Worm (Caenorhabditis elegans) whole organism, L4/young adult: ENCODE results near the gene T19B10.12.

Source experiments
- W03F9.2 ChIP-seq: fragments of 150-350 bp; optimal IDR thresholded peaks from 2 replicates; lab custom pipeline; 2014; ENCODE audit warnings: missing biosample characterization, missing genetic modification characterization
- dao-5 ChIP-seq: sonication (generic microtip); optimal IDR thresholded peaks from 2 replicates; lab custom pipeline; 2016; ENCODE audit warnings: missing genotype, missing genetic modification characterization, moderate library complexity, missing compliant biosample characterization
- him-1 ChIP-seq: sonication (generic microtip); optimal IDR thresholded peaks from 2 replicates; lab custom pipeline; 2016; ENCODE audit warnings: missing genotype, missing genetic modification reagents, missing genetic modification characterization, missing compliant biosample characterization

T19B10.12 gene

DNA sequence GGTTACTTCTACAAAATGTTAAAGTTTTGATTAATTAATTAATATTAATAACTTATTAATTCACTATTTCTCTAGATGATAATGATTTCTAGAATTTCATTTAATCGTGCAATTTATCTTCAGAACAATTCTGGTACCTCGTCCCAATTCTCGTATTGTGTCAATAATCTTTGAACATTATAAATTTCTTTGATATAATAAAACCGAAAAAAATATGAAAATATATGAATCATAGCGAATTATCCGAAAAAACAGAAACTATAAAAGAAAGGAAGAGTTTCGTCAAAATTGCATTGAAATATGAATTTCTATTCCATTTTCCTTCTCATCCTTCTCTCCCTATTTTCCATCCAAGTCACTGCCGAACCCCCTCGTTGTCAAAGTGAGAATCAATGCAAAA, at the start of gene T19B10.12:
Gene T19B10.12, plus strand, starts transcription at position 301 of the 400 bp plus-strand sequence.
- no peak for TF ChIP-seq W03F9.2 (tag; lab: Kevin White, UChicago)
- no peak for TF ChIP-seq dao-5 (tag; lab: Kevin White, UChicago)
- TF ChIP-seq him-1 (tag; lab: Kevin White, UChicago): no peak

DNA sequence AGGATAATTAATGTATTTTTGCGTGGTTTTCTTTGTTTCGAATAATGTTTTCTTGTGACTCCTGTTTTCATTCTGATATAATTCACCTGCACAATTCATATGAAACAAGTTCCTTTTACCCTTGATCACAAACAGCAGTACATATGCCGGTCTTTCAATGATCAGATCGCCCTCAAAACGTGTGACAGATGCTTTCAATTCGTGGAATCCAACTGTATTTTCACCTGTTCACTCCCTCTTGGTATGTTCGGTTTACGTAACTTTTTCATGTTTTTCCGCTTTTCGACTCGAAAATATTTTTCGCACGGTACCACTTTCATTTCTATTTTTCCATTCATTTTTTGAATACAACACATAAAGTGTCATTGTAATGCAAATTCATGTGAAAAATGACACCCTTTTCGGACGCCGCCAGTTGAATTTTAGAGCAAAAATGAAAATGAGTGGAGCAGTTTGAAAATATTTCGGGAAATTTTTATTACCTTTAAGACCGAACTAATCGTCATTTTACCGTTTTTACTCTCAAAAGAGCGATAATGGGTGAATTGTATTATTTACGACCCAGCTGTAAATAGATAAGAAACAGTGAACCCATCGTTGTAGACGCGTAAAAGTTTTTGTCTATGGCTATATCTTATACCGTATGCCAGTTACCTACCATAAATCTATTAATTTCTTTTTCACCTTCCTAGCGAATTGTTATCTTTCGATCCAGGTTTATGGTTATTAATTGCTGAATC, 48.8 kb upstream of the T19B10.12 start, which contains the start of gene K10D6.4:
Gene K10D6.4, plus strand, starts transcription at position 100 of the 740 bp plus-strand sequence.
- TF ChIP-seq W03F9.2 (tag; lab: Kevin White, UChicago) (no peak), him-1 (tag; lab: Kevin White, UChicago) (no peak), dao-5 (tag; lab: Kevin White, UChicago) (no peak)

- TF ChIP-seq him-1 (tag; lab: Kevin White, UChicago): no peak
- TF ChIP-seq dao-5 (tag; lab: Kevin White, UChicago): no peak
- no peak for TF ChIP-seq W03F9.2 (tag; lab: Kevin White, UChicago)
Measured at ce11 chrV:11204452-11204851, 46.4 kb upstream of the T19B10.12 start.

DNA sequence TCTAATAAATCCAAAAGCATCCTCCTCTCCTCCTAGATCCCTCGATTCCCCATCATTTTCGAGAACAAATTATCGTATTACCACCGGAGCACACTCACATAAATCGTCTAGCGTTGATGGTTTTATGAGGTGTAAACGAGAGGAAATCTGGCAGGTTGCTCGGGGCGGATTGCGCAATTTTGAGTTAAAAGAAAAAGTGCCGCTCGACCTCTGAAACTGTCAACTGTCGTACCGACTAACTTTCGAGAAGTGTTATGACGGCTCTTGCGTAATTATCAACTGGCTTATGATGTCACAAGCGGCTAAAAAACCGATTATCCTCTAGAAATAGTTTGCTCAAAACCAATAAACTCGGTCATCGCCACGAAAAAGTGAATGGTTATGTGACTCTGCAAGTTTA, 44.4 kb upstream of the T19B10.12 start:
- TF ChIP-seq him-1 (tag; lab: Kevin White, UChicago) (no peak), dao-5 (tag; lab: Kevin White, UChicago) (no peak), W03F9.2 (tag; lab: Kevin White, UChicago) (no peak)

DNA sequence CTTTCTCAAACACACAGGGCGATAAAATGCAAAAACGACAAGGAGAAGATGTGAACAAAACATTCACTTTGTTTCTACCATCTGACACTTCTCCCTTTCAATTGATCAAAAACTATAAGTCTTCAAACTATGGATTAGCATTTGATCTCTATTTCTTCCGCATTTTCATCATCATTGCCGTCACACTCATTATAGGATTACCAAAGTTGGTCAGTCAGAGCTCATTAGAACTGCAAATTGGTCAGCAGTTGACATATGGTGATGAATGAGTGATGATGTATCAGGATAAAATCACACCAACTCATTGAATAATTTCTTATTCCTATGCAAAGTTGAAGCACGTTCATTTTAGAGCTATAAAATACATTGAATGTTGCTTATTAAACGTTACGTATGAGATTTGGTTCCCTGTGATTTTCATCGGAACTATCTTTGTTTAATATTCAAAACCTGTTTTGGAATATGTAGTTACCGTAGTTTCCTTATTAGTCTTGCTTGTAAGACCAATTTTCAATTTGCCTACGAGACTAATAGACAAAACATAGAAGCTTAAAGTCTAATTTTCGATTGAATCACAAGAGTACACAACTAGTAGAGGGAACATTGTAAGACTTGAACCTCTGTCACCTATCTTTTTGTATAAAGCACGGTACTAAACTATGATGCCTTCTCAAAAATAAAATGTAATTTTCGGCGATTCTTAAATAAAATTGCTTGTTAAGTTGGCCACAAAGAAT, 41.2 kb upstream of the T19B10.12 start:
- no peak for TF ChIP-seq W03F9.2 (tag; lab: Kevin White, UChicago)

DNA sequence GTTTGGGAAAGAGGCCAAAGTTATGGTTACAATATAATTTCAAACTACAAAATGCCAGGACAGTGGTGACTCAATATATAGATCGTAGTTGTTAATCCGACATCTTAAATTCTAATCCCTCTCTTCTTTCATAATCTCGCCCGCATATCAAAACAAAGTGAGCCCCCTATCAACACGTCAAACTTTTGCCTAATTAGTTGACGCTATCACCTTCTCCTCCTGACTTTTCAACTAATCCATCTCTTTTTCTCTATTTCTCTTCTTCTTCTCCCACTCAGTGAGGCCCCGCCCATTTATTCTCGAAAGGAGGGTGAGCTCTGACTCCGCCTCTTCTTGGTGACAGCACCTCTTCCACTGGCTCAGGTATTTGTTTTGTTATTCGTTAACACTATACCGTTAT, 39.5 kb upstream of the T19B10.12 start:
- TF ChIP-seq dao-5 (tag; lab: Kevin White, UChicago): no peak
- no peak for TF ChIP-seq W03F9.2 (tag; lab: Kevin White, UChicago)

ce11 chrV:11214569-11214968, 36.3 kb upstream of the T19B10.12 start:
- TF ChIP-seq W03F9.2 (tag; lab: Kevin White, UChicago) (no peak), him-1 (tag; lab: Kevin White, UChicago) (no peak), dao-5 (tag; lab: Kevin White, UChicago) (no peak)

DNA sequence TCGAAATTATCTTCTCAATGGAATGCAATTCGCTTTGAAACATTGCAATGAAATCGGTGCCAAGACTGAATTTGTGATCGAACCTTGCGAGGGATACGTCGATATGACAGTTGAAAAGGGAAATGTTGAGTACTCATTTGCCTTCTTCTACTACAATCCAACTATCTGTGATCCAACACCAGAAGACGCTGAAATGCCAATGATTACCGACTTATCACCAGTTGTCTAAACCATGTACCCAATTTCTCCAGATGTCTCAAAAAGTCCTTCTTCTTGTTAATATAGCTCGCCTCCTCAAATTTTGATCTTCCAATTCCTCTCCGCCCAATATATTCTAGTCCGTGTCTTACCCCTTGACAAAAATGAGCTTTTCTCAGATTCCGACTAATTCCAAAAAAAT, 34.7 kb upstream of the T19B10.12 start:
- TF ChIP-seq dao-5 (tag; lab: Kevin White, UChicago) (no peak), him-1 (tag; lab: Kevin White, UChicago) (no peak), W03F9.2 (tag; lab: Kevin White, UChicago) (no peak)

DNA sequence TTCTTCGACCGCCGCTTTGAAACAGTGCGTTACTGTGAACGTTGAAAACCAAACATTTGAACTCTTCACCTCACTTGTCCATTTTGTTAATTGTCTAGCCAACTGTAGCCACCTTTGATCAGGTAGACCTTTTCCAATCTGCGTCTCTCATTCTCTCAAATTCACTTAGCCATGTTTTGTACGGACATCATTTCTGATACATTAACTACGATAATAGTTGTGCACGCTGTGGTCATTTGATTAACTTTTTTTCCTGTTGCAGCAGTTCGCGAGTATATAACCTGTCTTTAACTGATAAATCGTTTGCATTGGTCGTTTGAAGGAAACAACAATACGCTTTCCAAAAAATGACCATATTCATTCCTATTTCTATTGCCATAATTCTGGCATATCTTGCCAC, 33.4 kb upstream of the T19B10.12 start, which contains the start of gene cyp-29A2:
Gene cyp-29A2, plus strand, starts transcription at position 190 of the 400 bp plus-strand sequence.
- TF ChIP-seq W03F9.2 (tag; lab: Kevin White, UChicago) (no peak), dao-5 (tag; lab: Kevin White, UChicago) (no peak), him-1 (tag; lab: Kevin White, UChicago) (no peak)

- TF ChIP-seq him-1 (tag; lab: Kevin White, UChicago) (no peak), dao-5 (tag; lab: Kevin White, UChicago) (no peak), W03F9.2 (tag; lab: Kevin White, UChicago) (no peak)
Measured at ce11 chrV:11220415-11220814, 30.4 kb upstream of the T19B10.12 start.

ce11 chrV:11220936-11221335, 29.9 kb upstream of the T19B10.12 start, which contains the start of gene T19B10.2:
T19B10.2 (plus strand) TSS chrV:11221302.
- TF ChIP-seq him-1 (tag; lab: Kevin White, UChicago): no peak
- TF ChIP-seq dao-5 (tag; lab: Kevin White, UChicago): no peak
- no peak for TF ChIP-seq W03F9.2 (tag; lab: Kevin White, UChicago)

- TF ChIP-seq dao-5 (tag; lab: Kevin White, UChicago) (no peak), him-1 (tag; lab: Kevin White, UChicago) (no peak), W03F9.2 (tag; lab: Kevin White, UChicago) (no peak)
Measured at ce11 chrV:11223698-11224097, 27.1 kb upstream of the T19B10.12 start.

DNA sequence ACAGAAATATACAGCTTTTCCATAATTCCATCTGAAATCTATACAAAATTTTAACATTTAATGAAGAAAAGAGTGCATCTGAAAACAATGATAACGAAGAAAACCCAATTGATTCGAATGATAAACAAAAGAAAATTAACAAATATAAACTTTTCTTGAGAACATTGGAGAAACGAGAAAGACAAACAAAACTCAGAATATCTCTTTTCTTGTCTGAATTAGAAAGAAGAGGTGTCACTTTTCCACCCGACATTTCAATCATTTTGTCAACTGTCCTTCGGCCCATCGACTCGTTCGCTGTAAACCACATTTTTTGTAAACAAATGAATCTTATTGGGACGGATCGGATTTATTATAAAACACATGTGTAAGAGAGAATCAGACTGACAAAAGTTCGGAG, 24.9 kb upstream of the T19B10.12 start, which contains the start of gene bgal-1:
Gene bgal-1, minus strand, starts transcription at position 38 of the 400 bp plus-strand sequence.
- TF ChIP-seq dao-5 (tag; lab: Kevin White, UChicago) (no peak), W03F9.2 (tag; lab: Kevin White, UChicago) (no peak), him-1 (tag; lab: Kevin White, UChicago) (no peak)
